Fruit fly (Drosophila melanogaster): ENCODE results near the gene CG34435.

DNA sequence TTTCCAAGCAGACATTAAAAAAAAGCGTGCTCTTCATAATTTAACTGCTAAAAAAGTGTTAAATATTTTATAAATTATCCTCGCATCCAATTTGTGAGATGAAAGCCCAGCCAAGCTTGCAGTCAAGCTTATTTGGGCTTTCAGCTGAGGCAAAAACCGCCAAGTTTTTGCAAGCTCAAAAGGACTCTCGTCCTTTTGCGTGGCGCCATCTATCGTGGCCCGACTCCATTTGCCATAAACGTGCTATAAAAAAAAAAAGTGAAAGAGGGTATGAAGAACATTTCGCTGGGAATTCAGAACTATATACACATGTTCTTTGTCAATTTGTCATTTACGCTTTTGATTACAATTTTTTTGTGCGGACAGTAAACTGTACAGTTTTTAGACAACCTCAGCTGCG is 25.8 kb downstream of the CG34435 start:
- TF ChIP-seq CG8478 (optimal IDR thresholded peaks at IDR 0.05) (no peak), CTCF (optimal IDR thresholded peaks at IDR 0.05) (peak; percentile 54 to 74)
